Fruit fly (Drosophila melanogaster): Measurements from ENCODE around the gene ple.
A peak's percentile ranks its signal among the peaks of the same experiment; 100 is the strongest.

The ple gene

DNA sequence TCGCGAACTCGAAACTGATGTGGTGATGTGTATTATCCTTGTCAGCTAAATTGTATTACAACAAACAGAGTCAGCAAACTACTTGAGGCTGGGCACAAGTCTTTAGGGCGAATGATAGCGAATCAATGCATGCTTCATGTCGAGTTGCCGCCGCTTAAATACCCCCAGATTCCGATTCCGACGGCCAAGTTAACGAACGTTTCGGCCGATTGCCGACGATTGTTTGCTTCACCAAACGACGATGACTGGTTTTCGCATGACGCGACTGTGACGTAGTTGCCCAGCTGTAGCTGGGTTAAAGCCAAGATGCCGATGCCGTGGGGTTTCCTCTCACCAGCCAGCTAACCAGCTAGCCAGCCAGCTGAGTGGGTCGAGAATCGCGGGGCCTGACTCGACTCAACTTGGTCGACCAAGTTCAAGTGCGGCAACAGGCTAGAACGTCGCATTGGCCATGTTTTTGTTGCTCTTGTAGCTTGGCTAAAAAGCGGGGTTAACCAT, at the start of gene ple:
Gene ple (minus strand): TSS at position 134 of the 498 bp plus-strand sequence.
- TF ChIP-seq Rel (GFP tag; optimal IDR thresholded peaks at IDR 0.05) = no peak
- TF ChIP-seq Rel (tag; optimal IDR thresholded peaks at IDR 0.05) = peak; percentile 87
- TF ChIP-seq Dif (GFP tag; optimal IDR thresholded peaks at IDR 0.05; ENCODE audit: partially characterized antibody) = no peak

DNA sequence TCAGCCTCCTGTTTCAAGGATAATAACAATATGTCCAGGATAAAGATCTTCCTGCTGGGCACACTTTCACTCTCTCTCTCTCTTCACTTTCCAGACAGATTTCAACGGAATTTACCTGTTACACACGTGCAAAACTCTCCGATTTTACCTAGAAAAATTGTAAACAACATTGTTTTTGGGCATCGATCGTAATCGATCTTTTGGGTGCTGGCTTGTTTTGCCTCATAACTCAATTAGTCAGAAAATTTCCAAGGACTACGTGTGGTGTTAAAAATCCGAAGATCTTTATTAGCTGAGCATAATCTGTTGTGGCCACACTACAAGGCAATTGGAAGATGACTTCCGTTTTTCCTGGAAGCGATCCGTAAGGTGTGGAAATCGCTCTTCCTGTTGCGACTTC, 47.8 kb upstream of the ple start:
- TF ChIP-seq Abd-B (GFP tag; optimal IDR thresholded peaks at IDR 0.05) (no peak), Hnf4 (GFP tag; optimal IDR thresholded peaks at IDR 0.05) (no peak), dsf (GFP tag; optimal IDR thresholded peaks at IDR 0.05; ENCODE audit: borderline replicate concordance) (no peak), brk (GFP tag; optimal IDR thresholded peaks at IDR 0.05) (no peak), N (GFP tag; optimal IDR thresholded peaks at IDR 0.05) (no peak), sv (GFP tag; optimal IDR thresholded peaks at IDR 0.05) (no peak), Hr83 (GFP tag; optimal IDR thresholded peaks at IDR 0.05; ENCODE audit: poor library complexity, severe bottlenecking) (no peak)

DNA sequence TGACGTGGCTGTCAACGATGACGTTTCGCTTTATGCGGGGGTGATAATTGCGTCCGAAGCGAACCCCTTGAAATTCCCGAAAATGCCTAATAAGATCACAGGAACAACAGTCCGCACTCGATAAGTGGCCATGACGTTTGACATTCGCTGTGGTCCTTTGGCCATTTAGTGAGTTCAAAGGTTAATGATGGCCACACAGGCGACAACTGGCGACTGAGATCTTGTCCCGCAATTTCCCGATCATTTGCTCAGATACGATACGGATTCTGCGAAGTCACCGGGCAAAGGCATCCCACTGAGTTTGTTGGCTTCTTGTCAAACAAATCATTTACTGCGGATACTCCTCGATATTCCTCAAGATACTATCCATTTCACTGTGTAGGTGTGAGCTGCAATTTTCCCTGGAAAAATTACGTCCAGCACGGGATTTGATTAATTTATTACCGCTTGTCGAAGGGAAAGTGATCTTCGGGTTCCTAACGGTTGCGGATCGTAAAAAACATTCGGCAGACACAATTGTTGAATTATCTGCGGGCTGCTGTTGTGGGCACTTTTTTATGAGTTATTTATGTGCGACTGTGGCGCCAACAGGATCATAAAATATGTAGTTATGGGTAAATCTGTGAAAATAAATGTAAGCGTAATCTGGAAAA, 45.3 kb upstream of the ple start:
- TF ChIP-seq psq (GFP tag; optimal IDR thresholded peaks at IDR 0.05) = no peak
- TF ChIP-seq fru (GFP tag; optimal IDR thresholded peaks at IDR 0.05) = no peak
- TF ChIP-seq OdsH (GFP tag; optimal IDR thresholded peaks at IDR 0.05) = no peak
- TF ChIP-seq Abd-B (GFP tag; optimal IDR thresholded peaks at IDR 0.05) = no peak

DNA sequence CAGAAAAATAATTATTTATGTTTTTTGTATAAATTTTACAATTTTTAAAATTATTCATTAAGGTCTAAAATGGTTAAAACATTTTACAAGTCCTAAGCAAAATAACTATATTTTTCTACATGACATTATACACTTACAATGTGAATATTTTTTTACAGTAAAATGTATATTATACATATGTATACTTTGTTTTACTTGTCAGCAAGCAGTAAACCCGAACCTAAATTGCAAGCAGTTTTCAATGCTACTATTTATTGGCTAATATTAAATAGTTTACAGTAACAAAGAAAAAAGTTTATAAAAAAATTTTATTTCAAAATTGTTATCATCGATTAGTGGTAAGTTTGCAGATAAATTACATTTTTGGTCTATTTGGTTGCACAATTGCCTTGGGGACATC, 44.5 kb upstream of the ple start:
- TF ChIP-seq Jra (GFP tag; optimal IDR thresholded peaks at IDR 0.05) (no peak), Dif (GFP tag; optimal IDR thresholded peaks at IDR 0.05; ENCODE audit: partially characterized antibody) (no peak), dmrt93B (GFP tag; optimal IDR thresholded peaks at IDR 0.05) (no peak), jim (GFP tag; optimal IDR thresholded peaks at IDR 0.05) (no peak), Sp1 (GFP tag; optimal IDR thresholded peaks at IDR 0.05) (no peak), rgr (GFP tag; optimal IDR thresholded peaks at IDR 0.05) (no peak), lola (GFP tag; optimal IDR thresholded peaks at IDR 0.05) (no peak), tai (GFP tag; optimal IDR thresholded peaks at IDR 0.05) (no peak), GATAd (GFP tag; optimal IDR thresholded peaks at IDR 0.05) (no peak), Rel (GFP tag; optimal IDR thresholded peaks at IDR 0.05) (no peak), Rel (tag; optimal IDR thresholded peaks at IDR 0.05) (no peak), Myc (optimal IDR thresholded peaks at IDR 0.05) (no peak), Hr83 (GFP tag; optimal IDR thresholded peaks at IDR 0.05; ENCODE audit: poor library complexity, severe bottlenecking) (no peak), CrebA (GFP tag; optimal IDR thresholded peaks at IDR 0.05; ENCODE audit: borderline replicate concordance) (no peak), sage (GFP tag; optimal IDR thresholded peaks at IDR 0.05) (no peak), Hr78 (GFP tag; optimal IDR thresholded peaks at IDR 0.05) (no peak), Abd-B (GFP tag; optimal IDR thresholded peaks at IDR 0.05) (no peak), pan (optimal IDR thresholded peaks at IDR 0.05) (no peak)

DNA sequence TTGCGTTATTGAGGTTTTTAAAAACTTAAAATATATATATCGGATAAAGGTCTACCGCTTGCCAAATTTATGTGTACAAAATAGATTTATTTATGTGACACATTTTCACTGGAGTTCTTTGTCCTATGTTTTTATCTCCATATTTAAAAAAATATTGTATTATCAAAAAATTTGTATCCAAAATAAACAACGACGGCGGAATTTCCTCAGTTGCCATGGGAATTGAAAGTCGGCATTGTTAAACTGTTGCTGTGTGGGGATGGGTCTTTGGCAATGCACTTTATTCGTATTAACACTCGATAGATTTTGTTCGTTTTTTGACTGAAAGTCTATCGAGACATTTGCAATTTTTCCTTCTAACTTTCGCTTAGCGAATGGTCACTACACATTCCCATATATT, 43.8 kb upstream of the ple start, which contains the start of gene Rsph3:
Gene Rsph3 (minus strand): TSS at position 101 of the 400 bp plus-strand sequence.
- TF ChIP-seq Dif (GFP tag; optimal IDR thresholded peaks at IDR 0.05; ENCODE audit: partially characterized antibody) (no peak), CG32264 (GFP tag; optimal IDR thresholded peaks at IDR 0.05) (no peak), ey (GFP tag; optimal IDR thresholded peaks at IDR 0.05) (no peak), Rel (GFP tag; optimal IDR thresholded peaks at IDR 0.05) (no peak), Rel (tag; optimal IDR thresholded peaks at IDR 0.05) (no peak), jim (GFP tag; optimal IDR thresholded peaks at IDR 0.05) (no peak), sage (GFP tag; optimal IDR thresholded peaks at IDR 0.05) (no peak), dl (GFP tag; optimal IDR thresholded peaks at IDR 0.05; ENCODE audit: insufficient read depth in 1 of 2, partially characterized antibody in 2 of 2) (no peak), Hr83 (GFP tag; optimal IDR thresholded peaks at IDR 0.05; ENCODE audit: poor library complexity, severe bottlenecking) (no peak), pan (optimal IDR thresholded peaks at IDR 0.05) (no peak), rgr (GFP tag; optimal IDR thresholded peaks at IDR 0.05) (no peak)

DNA sequence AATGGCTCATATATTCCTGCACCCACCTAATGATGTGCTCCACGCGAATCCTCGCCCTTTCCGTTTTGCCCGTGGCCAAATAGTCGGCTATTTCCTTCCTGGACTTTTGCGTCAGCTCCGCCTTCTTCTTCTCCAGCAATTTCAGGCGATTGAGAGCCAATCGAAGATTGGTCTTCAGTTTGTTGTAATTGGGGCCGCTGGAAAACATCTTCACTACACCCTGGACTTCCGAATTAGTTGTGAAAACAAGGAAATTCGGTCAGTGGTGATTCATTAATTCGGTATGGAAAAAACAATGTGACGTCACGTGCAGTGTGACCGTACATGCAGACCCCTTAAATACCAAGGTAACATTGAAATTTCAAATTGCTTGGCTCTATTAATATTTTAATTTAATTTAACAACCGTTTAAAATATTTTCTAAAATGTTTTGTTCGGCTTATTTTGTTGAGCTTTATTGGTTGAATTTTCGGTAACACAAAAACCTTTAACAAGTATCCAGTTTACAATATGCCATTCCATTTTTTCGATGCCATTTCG, 36.9 kb upstream of the ple start, which contains the start of gene Ist1:
Gene Ist1 (minus strand): TSS at position 301 of the 540 bp plus-strand sequence.
- TF ChIP-seq Myc (optimal IDR thresholded peaks at IDR 0.05) = peak; percentile 18
- no peak for TF ChIP-seq Vsx2 (GFP tag; optimal IDR thresholded peaks at IDR 0.05; ENCODE audit: partially characterized antibody)

All from whole organism, wandering third instar larva.